Worm (Caenorhabditis elegans) whole organism, L1 larva: ENCODE data around the gene F26D2.10.

Experiments
- C04F5.9 ChIP-seq: sonication (generic microtip); optimal IDR thresholded peaks from 2 replicates; lab custom pipeline; 2016; ENCODE audit warnings: missing genetic modification characterization, missing compliant biosample characterization
- aha-1 ChIP-seq: fragments of 150-350 bp; optimal IDR thresholded peaks from 2 replicates; lab custom pipeline; 2014; ENCODE audit warnings: missing biosample characterization, missing genetic modification characterization
- alr-1 ChIP-seq: fragments of 200-800 bp; sonication (Bioruptor generic); optimal IDR thresholded peaks from 2 replicates; lab custom pipeline; 2018; ENCODE audit warnings: borderline replicate concordance, mild to moderate bottlenecking, missing genetic modification characterization, missing compliant biosample characterization
- blmp-1 ChIP-seq: fragments of 150-350 bp; optimal IDR thresholded peaks from 2 replicates; lab custom pipeline; 2014; ENCODE audit warnings: missing biosample characterization, missing genetic modification characterization
- dpl-1 ChIP-seq, 3 experiments: fragments of 150-350 bp in 2 of 3; sonication (generic microtip) in 1 of 3; optimal IDR thresholded peaks; 2 replicates each; lab custom pipeline; 2014 to 2017; ENCODE audit warnings: missing biosample characterization in 3 of 3, missing genetic modification characterization in 3 of 3, missing genetic modification reagents in 3 of 3
- efl-3 ChIP-seq: fragments of 200-800 bp; sonication (Bioruptor generic); optimal IDR thresholded peaks from 2 replicates; lab custom pipeline; 2018; ENCODE audit warnings: mild to moderate bottlenecking, missing genetic modification characterization, missing compliant biosample characterization
- egl-13 ChIP-seq: sonication (generic microtip); optimal IDR thresholded peaks from 2 replicates; lab custom pipeline; 2016; ENCODE audit warnings: missing genotype, missing genetic modification reagents, missing genetic modification characterization, missing compliant biosample characterization
- elt-2 ChIP-seq: sonication (generic microtip); optimal IDR thresholded peaks from 2 replicates; lab custom pipeline; 2016; ENCODE audit warnings: missing genetic modification characterization, mild to moderate bottlenecking, inconsistent platforms, missing compliant biosample characterization, missing genetic modification reagents
- elt-3 ChIP-seq, 6 experiments: fragments of 150-350 bp in 1 of 6; sonication (generic microtip); optimal IDR thresholded peaks; 2 replicates each; lab custom pipeline; 2017 to 2018; ENCODE audit warnings: missing biosample characterization in 6 of 6, missing genetic modification characterization in 6 of 6, inconsistent platforms in 1 of 6
- ets-5 ChIP-seq: fragments of 200-800 bp; sonication (Bioruptor generic); IDR thresholded peaks from 2 replicates; pipeline ENCODE4 v1.3.6; 2022; ENCODE audit warnings: missing genetic modification characterization, missing compliant biosample characterization
- fkh-10 ChIP-seq: sonication (generic microtip); optimal IDR thresholded peaks from 2 replicates; lab custom pipeline; 2017; ENCODE audit warnings: missing biosample characterization, missing genetic modification reagents, missing genetic modification characterization
- fos-1 ChIP-seq: fragments of 150-350 bp; optimal IDR thresholded peaks from 2 replicates; lab custom pipeline; 2014; ENCODE audit warnings: missing biosample characterization, missing genetic modification characterization
- hlh-4 ChIP-seq: sonication (generic microtip); optimal IDR thresholded peaks from 2 replicates; lab custom pipeline; 2016; ENCODE audit warnings: mild to moderate bottlenecking, missing genetic modification characterization, missing compliant biosample characterization
- irx-1 ChIP-seq: sonication (generic microtip); optimal IDR thresholded peaks from 2 replicates; lab custom pipeline; 2016; ENCODE audit warnings: missing genetic modification characterization, missing compliant biosample characterization
- isw-1 ChIP-seq: fragments of 200-800 bp; sonication (Bioruptor generic); IDR thresholded peaks from 2 replicates; pipeline ENCODE4 v1.3.6; 2022; ENCODE audit warnings: missing genetic modification characterization, missing compliant biosample characterization
- lin-14 ChIP-seq: fragments of 200-800 bp; sonication (Bioruptor generic); optimal IDR thresholded peaks from 2 replicates; lab custom pipeline; 2018; ENCODE audit warnings: mild to moderate bottlenecking, missing genetic modification characterization, moderate library complexity, missing compliant biosample characterization
- lin-35 ChIP-seq, 2 experiments: fragments of 150-350 bp; optimal IDR thresholded peaks; 2 replicates each; lab custom pipeline; 2014; ENCODE audit warnings: missing biosample characterization in 2 of 2, missing genetic modification characterization in 2 of 2, missing genetic modification reagents in 2 of 2
- lir-3 ChIP-seq: sonication (generic microtip); optimal IDR thresholded peaks from 2 replicates; lab custom pipeline; 2016; ENCODE audit warnings: mild to moderate bottlenecking, missing genetic modification characterization, moderate library complexity, missing compliant biosample characterization; ENCODE audit not compliant: poor library complexity
- mab-9 ChIP-seq: fragments of 200-800 bp; sonication (Bioruptor generic); IDR thresholded peaks from 2 replicates; pipeline ENCODE4 v1.3.6; 2022; ENCODE audit warnings: missing genetic modification reagents, missing genetic modification characterization, missing compliant biosample characterization
- mdl-1 ChIP-seq, 2 experiments: fragments of 150-350 bp; optimal IDR thresholded peaks; 2 replicates each; lab custom pipeline; 2014 to 2017; ENCODE audit warnings: missing biosample characterization in 2 of 2, missing genetic modification characterization in 2 of 2, inconsistent platforms in 1 of 2
- nhr-11 ChIP-seq: fragments of 150-350 bp; optimal IDR thresholded peaks from 2 replicates; lab custom pipeline; 2014; ENCODE audit warnings: missing biosample characterization, missing genetic modification characterization
- nhr-19 ChIP-seq: fragments of 200-800 bp; sonication (Bioruptor generic); conservative IDR thresholded peaks from 2 replicates; pipeline ENCODE4 v1.3.6; 2022; ENCODE audit warnings: missing genetic modification characterization, missing compliant biosample characterization
- nhr-20 ChIP-seq: sonication (generic microtip); optimal IDR thresholded peaks from 2 replicates; lab custom pipeline; 2016; ENCODE audit warnings: mild to moderate bottlenecking, missing genetic modification characterization, missing compliant biosample characterization
- nhr-28 ChIP-seq: fragments of 150-350 bp; optimal IDR thresholded peaks from 2 replicates; lab custom pipeline; 2014; ENCODE audit warnings: missing biosample characterization, missing genetic modification characterization
- nhr-47 ChIP-seq: sonication (generic microtip); optimal IDR thresholded peaks from 2 replicates; lab custom pipeline; 2016; ENCODE audit warnings: mild to moderate bottlenecking, missing genetic modification characterization, moderate library complexity, missing compliant biosample characterization
- nhr-76 ChIP-seq: sonication (generic microtip); optimal IDR thresholded peaks from 2 replicates; lab custom pipeline; 2017; ENCODE audit warnings: missing biosample characterization, missing genetic modification characterization
- nhr-77 ChIP-seq: fragments of 150-350 bp; optimal IDR thresholded peaks from 2 replicates; lab custom pipeline; 2014; ENCODE audit warnings: missing biosample characterization, missing genetic modification characterization
- nhr-84 ChIP-seq: sonication (generic microtip); optimal IDR thresholded peaks from 2 replicates; lab custom pipeline; 2017; ENCODE audit warnings: missing biosample characterization, missing genetic modification characterization
- nhr-90 ChIP-seq: sonication (generic microtip); optimal IDR thresholded peaks from 2 replicates; lab custom pipeline; 2016; ENCODE audit warnings: mild to moderate bottlenecking, missing genetic modification characterization, missing compliant biosample characterization; ENCODE audit not compliant: poor library complexity
- pag-3 ChIP-seq: sonication (generic microtip); optimal IDR thresholded peaks from 2 replicates; lab custom pipeline; 2017; ENCODE audit warnings: missing genetic modification characterization, mild to moderate bottlenecking, missing compliant biosample characterization, antibody characterized with exemption, borderline replicate concordance; ENCODE audit not compliant: insufficient read depth
- skn-1 ChIP-seq: fragments of 150-350 bp; optimal IDR thresholded peaks from 2 replicates; lab custom pipeline; 2014; ENCODE audit warnings: missing biosample characterization, missing genetic modification characterization
- snpc-4 ChIP-seq: fragments of 150-350 bp; optimal IDR thresholded peaks from 2 replicates; lab custom pipeline; 2014; ENCODE audit warnings: missing biosample characterization, missing genetic modification characterization
- sox-4 ChIP-seq: sonication (generic microtip); optimal IDR thresholded peaks from 2 replicates; lab custom pipeline; 2016; ENCODE audit warnings: missing genetic modification characterization, missing compliant biosample characterization
- sup-37 ChIP-seq: fragments of 200-800 bp; sonication (Bioruptor generic); optimal IDR thresholded peaks from 2 replicates; lab custom pipeline; 2018; ENCODE audit warnings: mild to moderate bottlenecking, missing genetic modification characterization, missing compliant biosample characterization
- tlp-1 ChIP-seq: fragments of 150-350 bp; optimal IDR thresholded peaks from 2 replicates; lab custom pipeline; 2014; ENCODE audit warnings: missing biosample characterization, missing genetic modification characterization
- unc-62 ChIP-seq: fragments of 150-350 bp; optimal IDR thresholded peaks from 2 replicates; lab custom pipeline; 2014; ENCODE audit warnings: missing biosample characterization, missing genetic modification reagents, missing genetic modification characterization
- unc-86 ChIP-seq: sonication (generic microtip); optimal IDR thresholded peaks from 2 replicates; lab custom pipeline; 2016; ENCODE audit warnings: missing genetic modification characterization, missing compliant biosample characterization
- unc-98 ChIP-seq: fragments of 200-800 bp; sonication (Bioruptor generic); IDR thresholded peaks from 2 replicates; pipeline ENCODE4 v1.3.6; 2022; ENCODE audit warnings: missing genetic modification characterization, missing compliant biosample characterization
- vab-15 ChIP-seq: sonication (generic microtip); optimal IDR thresholded peaks from 2 replicates; lab custom pipeline; 2017; ENCODE audit warnings: missing genotype, mild to moderate bottlenecking, missing genetic modification characterization, missing compliant biosample characterization
- ztf-4 ChIP-seq: fragments of 150-350 bp; optimal IDR thresholded peaks from 2 replicates; lab custom pipeline; 2014; ENCODE audit warnings: missing biosample characterization, missing genetic modification characterization

F26D2.10 gene

DNA sequence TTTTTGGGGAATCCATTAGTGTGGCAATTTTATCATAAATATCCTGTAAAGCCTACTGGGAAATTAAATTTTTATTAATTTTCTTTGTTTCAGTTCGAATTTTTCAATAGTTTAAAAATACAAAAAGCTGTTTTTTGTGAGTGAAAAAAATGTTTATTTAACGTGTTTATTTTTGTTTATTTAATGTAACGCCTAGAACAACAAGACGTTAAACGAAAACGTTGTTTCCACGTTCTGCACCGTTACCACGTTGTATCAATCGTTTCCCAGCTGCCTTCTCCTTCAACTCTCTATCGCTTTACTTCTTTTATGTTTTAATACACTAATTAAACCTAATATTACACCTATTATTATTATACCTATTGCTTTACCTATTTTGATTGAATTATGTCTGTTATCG lies 18.3 kb upstream of the F26D2.10 start, which contains the start of gene T08G3.13:
TSS of gene T08G3.13 (plus strand) at position 301 of the 400 bp plus-strand sequence.
- TF ChIP-seq nhr-84 (tag; lab: Kevin White, UChicago) (no peak), elt-3 (tag; optimal IDR thresholded peaks at IDR 0.05; lab: Kevin White, UChicago) (no peak), C04F5.9 (tag; lab: Kevin White, UChicago) (no peak), ets-5 (GFP tag; lab: Robert Waterston, UW) (no peak), nhr-28 (no peak), isw-1 (no peak), sox-4 (tag; lab: Kevin White, UChicago) (no peak), dpl-1 (GFP tag; optimal IDR thresholded peaks at IDR 0.05; lab: Kevin White, UChicago) (no peak), nhr-47 (tag; lab: Kevin White, UChicago) (no peak), lin-35 (GFP tag; optimal IDR thresholded peaks at IDR 0.05; lab: Kevin White, UChicago) (no peak), irx-1 (tag; lab: Kevin White, UChicago) (no peak), efl-3 (GFP tag; lab: Kevin White, UChicago) (no peak), vab-15 (tag; lab: Kevin White, UChicago) (no peak), unc-62 (no peak), skn-1 (tag; lab: Kevin White, UChicago) (no peak), nhr-90 (no peak), unc-98 (no peak), mdl-1 (tag; optimal IDR thresholded peaks at IDR 0.05; lab: Kevin White, UChicago) (no peak), nhr-76 (tag; lab: Kevin White, UChicago) (no peak), alr-1 (tag; lab: Kevin White, UChicago) (no peak)

DNA sequence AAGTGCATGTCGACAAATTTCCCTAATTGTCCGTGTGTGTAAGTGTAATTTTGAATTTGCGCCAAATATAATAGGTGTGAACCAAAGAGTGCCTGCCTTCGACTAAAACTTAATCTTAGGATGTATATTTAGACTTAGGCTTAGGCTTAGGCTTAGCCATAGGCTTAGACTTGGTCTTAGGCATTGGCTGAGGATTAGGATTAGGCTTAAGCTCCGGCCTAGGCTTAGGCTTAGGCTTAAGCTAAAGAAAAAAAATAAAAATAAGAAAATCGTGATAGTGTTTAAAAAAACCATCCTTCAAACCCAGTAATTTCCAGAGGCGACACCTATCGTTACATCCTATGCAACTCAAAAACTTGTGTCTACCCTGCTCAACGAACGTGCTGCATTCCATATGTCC lies 16.8 kb upstream of the F26D2.10 start:
- TF ChIP-seq lin-35 (GFP tag; optimal IDR thresholded peaks at IDR 0.05; lab: Kevin White, UChicago): no peak
- no peak for TF ChIP-seq lin-14 (GFP tag; lab: Kevin White, UChicago)
- no peak for TF ChIP-seq vab-15 (tag; lab: Kevin White, UChicago)
- TF ChIP-seq blmp-1 (tag; lab: Kevin White, UChicago): no peak
- TF ChIP-seq pag-3: no peak
- TF ChIP-seq ztf-4 (tag; lab: Kevin White, UChicago): no peak
- no peak for TF ChIP-seq snpc-4 (tag; lab: Kevin White, UChicago)
- no peak for TF ChIP-seq mab-9
- TF ChIP-seq nhr-47 (tag; lab: Kevin White, UChicago): no peak
- no peak for TF ChIP-seq sup-37

DNA sequence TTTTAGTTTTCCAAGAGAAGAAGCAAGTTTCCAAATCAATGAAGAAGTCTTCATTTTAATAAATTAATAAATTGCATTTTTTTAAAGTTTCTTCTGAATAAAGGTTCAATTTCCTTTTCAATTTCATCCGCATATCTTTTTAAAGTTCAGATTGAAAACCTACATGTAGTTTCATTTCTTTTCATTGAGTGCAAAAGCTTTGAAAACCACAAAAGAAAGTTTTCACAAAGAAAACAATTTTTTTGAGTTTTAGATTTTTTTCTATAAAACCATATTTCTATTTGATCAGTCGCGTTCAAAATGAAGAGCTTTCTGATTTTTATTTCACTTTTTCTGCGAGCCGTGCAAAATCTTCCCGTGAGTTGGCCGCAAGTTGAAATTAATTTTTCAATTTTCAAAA lies 16.3 kb upstream of the F26D2.10 start, which contains the start of gene T08G3.6:
TSS of gene T08G3.6 (plus strand) at position 301 of the 400 bp plus-strand sequence.
- TF ChIP-seq nhr-20 (tag; lab: Kevin White, UChicago) (no peak), tlp-1 (tag; lab: Kevin White, UChicago) (no peak)
- TF ChIP-seq, all 84 proteins: peak for 0

DNA sequence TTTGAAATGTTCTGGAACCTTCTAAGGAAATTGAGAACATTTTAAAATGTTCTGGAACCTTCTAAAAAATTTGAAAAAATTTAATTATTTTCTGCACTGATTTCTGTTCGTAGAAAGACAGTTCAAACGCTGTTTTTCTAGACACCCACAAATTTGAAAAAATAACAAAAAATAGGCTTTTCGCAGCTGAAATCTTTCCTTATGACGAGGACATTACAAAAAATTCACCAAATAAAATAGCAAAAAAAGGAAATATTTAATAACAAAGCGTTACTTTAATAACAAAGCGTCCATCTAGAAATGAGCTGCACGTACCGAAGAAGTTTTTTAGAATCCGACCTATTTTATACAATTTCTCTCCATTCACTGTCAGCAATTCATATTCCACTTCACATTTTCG lies 14.2 kb upstream of the F26D2.10 start, which contains the start of gene srh-141:
TSS of gene srh-141 (plus strand) at position 301 of the 400 bp plus-strand sequence.
- TF ChIP-seq fkh-10 (no peak), nhr-11 (tag; lab: Kevin White, UChicago) (no peak), lin-14 (GFP tag; lab: Kevin White, UChicago) (no peak), nhr-47 (tag; lab: Kevin White, UChicago) (no peak), elt-2 (tag; lab: Kevin White, UChicago) (no peak), fos-1 (tag; lab: Kevin White, UChicago) (no peak), egl-13 (tag; lab: Kevin White, UChicago) (no peak), unc-86 (tag; lab: Kevin White, UChicago) (no peak), aha-1 (tag; lab: Kevin White, UChicago) (no peak), vab-15 (tag; lab: Kevin White, UChicago) (no peak), nhr-19 (GFP tag; lab: Robert Waterston, UW) (no peak), nhr-77 (tag; lab: Kevin White, UChicago) (no peak), ztf-4 (tag; lab: Kevin White, UChicago) (no peak), snpc-4 (tag; lab: Kevin White, UChicago) (no peak), unc-98 (no peak), hlh-4 (tag; lab: Kevin White, UChicago) (no peak), lir-3 (tag; lab: Kevin White, UChicago) (no peak), mdl-1 (tag; optimal IDR thresholded peaks at IDR 0.05; lab: Kevin White, UChicago) (no peak), nhr-76 (tag; lab: Kevin White, UChicago) (no peak)
